Worm (Caenorhabditis elegans) whole organism, mixed stage, embryonic: ENCODE measurements around the gene ztf-30.

ENCODE experiments used
- ceh-39 ChIP-seq: fragments of 150-350 bp; optimal IDR thresholded peaks from 2 replicates; lab custom pipeline; 2014; ENCODE audit warnings: missing biosample characterization, missing genetic modification characterization
- lin-32 ChIP-seq: fragments of 200-800 bp; sonication (Bioruptor generic); optimal IDR thresholded peaks from 2 replicates; lab custom pipeline; 2018; ENCODE audit warnings: mild to moderate bottlenecking, missing genetic modification characterization, missing compliant biosample characterization
- mep-1 ChIP-seq: fragments of 150-350 bp; optimal IDR thresholded peaks from 2 replicates; lab custom pipeline; 2017; ENCODE audit warnings: missing biosample characterization, missing genetic modification reagents, missing genetic modification characterization, inconsistent platforms

- TF ChIP-seq lin-32 (GFP tag; lab: Kevin White, UChicago) (no peak), mep-1 (no peak), ceh-39 (tag; lab: Kevin White, UChicago) (no peak)
These were observed 27.5 kb upstream of the ztf-30 start for ce11 chrIII:8625125-8625524.
